Worm (Caenorhabditis elegans): ENCODE results near the gene col-12.

The col-12 gene

DNA sequence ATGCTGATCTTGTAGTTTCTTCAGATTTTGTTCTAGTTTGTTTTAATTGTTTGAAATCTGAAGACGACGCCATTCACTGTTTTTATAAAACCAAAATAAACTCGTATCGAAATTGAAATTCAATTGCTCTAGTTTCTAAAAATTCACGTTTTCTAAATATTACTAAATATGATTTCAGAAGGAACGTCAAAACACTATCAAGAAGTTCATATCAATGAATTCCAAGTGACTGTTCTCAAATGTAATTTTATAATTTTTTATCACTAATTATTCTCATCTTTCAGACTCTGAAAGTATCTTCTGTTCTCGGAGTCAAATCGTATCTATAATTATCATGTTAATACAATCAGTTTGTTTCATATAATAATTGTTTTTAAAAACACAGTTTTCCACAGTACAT, 15.7 kb upstream of the col-12 start, which contains the start of gene snf-10:
snf-10 (minus strand) TSS at position 101 of the 400 bp plus-strand sequence.
- no peak for TF ChIP-seq pha-4 (GFP tag; IDR thresholded peaks at IDR 0.05)
- no peak for TF ChIP-seq pha-4 (tag; optimal IDR thresholded peaks at IDR 0.05)
- no peak for TF ChIP-seq daf-19 (GFP tag; conservative IDR thresholded peaks at IDR 0.05)
- no peak for TF ChIP-seq ZK337.2 (GFP tag; IDR thresholded peaks at IDR 0.05)
- TF ChIP-seq lin-1 (GFP tag; IDR thresholded peaks at IDR 0.05) = no peak
- TF ChIP-seq lsy-2 (tag; optimal IDR thresholded peaks at IDR 0.05) = no peak
- no peak for TF ChIP-seq spr-3 (GFP tag; optimal IDR thresholded peaks at IDR 0.05)
- no peak for TF ChIP-seq tra-1 (GFP tag; IDR thresholded peaks at IDR 0.05)
- no peak for TF ChIP-seq D1046.2 (GFP tag; IDR thresholded peaks at IDR 0.05)
- TF ChIP-seq lin-39 (tag; optimal IDR thresholded peaks at IDR 0.05) = no peak
- no peak for TF ChIP-seq F44E2.7 (GFP tag; IDR thresholded peaks at IDR 0.05)
- no peak for TF ChIP-seq dmd-8 (GFP tag; IDR thresholded peaks at IDR 0.05)
- TF ChIP-seq ztf-11 (tag; optimal IDR thresholded peaks at IDR 0.05) = no peak
- TF ChIP-seq ces-1 (GFP tag; optimal IDR thresholded peaks at IDR 0.05) = no peak
- no peak for TF ChIP-seq aha-1 (tag)
- TF ChIP-seq lim-7 (GFP tag; IDR thresholded peaks at IDR 0.05) = no peak
- no peak for TF ChIP-seq zag-1 (tag; optimal IDR thresholded peaks at IDR 0.05)

DNA sequence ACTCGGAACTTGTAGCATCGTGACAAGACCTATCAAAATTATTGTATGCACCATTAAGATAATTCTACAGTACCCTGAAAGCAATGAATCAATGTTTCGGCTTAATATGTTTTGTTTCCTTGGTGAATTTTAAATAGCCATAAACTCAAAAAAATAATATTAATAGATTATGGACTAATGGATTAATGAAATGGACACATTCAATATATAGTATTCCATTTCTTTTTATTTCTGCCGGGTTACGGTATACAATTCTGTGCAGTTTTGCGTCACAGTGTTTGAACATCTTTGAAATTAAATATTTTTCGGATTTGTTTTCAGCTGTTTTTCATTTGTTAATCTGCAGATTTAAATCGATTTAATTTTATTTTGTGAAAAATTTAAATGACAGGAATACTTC, 11.6 kb upstream of the col-12 start, which contains the start of gene set-22:
set-22 (plus strand) TSS at position 301 of the 400 bp plus-strand sequence.
- TF ChIP-seq lin-1 (GFP tag; IDR thresholded peaks at IDR 0.05) (no peak), D1046.2 (GFP tag; IDR thresholded peaks at IDR 0.05) (no peak), sdz-12 (GFP tag; optimal IDR thresholded peaks at IDR 0.05) (no peak), tra-1 (GFP tag; IDR thresholded peaks at IDR 0.05) (no peak), lin-29 (GFP tag; IDR thresholded peaks at IDR 0.05) (no peak), gei-8 (GFP tag; optimal IDR thresholded peaks at IDR 0.05) (no peak), spr-1 (tag; optimal IDR thresholded peaks at IDR 0.05) (no peak), dmd-6 (GFP tag; IDR thresholded peaks at IDR 0.05) (no peak), dpl-1 (GFP tag; optimal IDR thresholded peaks at IDR 0.05) (no peak), ceh-44 (GFP tag; IDR thresholded peaks at IDR 0.05) (no peak), set-16 (GFP tag; IDR thresholded peaks at IDR 0.05) (no peak), zip-11 (GFP tag; IDR thresholded peaks at IDR 0.05) (no peak), F49E8.2 (tag; optimal IDR thresholded peaks at IDR 0.05; ENCODE audit: borderline replicate concordance) (no peak), ceh-32 (tag; optimal IDR thresholded peaks at IDR 0.05; ENCODE audit: poor library complexity) (no peak), nhr-10 (tag; optimal IDR thresholded peaks at IDR 0.05) (no peak), Y5F2A.4 (GFP tag; optimal IDR thresholded peaks at IDR 0.05) (no peak), ZK546.5 (tag; optimal IDR thresholded peaks at IDR 0.05) (no peak), ZK337.2 (GFP tag; IDR thresholded peaks at IDR 0.05) (no peak)

DNA sequence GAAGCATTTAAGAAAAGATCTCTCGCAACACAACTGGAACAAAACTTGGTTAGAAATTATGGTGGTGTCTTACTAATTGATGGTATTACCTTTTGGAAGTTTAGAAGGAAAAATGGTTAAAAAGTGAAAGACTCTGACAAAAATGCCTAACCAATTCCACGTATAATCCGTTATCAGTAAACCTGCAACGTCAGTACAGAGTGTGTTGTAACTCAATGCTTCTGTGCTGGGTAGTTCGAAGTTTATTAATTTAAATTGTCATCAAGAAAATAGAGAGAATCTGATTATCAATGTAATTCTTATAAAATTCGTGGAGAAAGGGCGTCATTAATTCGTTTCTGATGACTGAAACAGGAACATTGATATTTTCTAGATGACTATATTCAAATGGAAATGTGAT, 10.2 kb upstream of the col-12 start:
- no peak for TF ChIP-seq set-16 (GFP tag; IDR thresholded peaks at IDR 0.05)
- no peak for TF ChIP-seq daf-16 (GFP tag; optimal IDR thresholded peaks at IDR 0.05)
- peak; percentile 14 for TF ChIP-seq daf-16 (tag; optimal IDR thresholded peaks at IDR 0.05)
- no peak for TF ChIP-seq mxl-2 (GFP tag; conservative IDR thresholded peaks at IDR 0.05)
- TF ChIP-seq gei-8 (GFP tag; optimal IDR thresholded peaks at IDR 0.05) = no peak
- TF ChIP-seq unc-62 (GFP tag; optimal IDR thresholded peaks at IDR 0.05 in 1 of 2) = peak in 1 of 2 experiments; percentile 95
- no peak for TF ChIP-seq unc-62 (tag; optimal IDR thresholded peaks at IDR 0.05)
- TF ChIP-seq aly-2 (tag; optimal IDR thresholded peaks at IDR 0.05) = no peak
- no peak for TF ChIP-seq unc-39 (tag; optimal IDR thresholded peaks at IDR 0.05)
- no peak for TF ChIP-seq ceh-82 (tag; optimal IDR thresholded peaks at IDR 0.05)
- TF ChIP-seq duxl-1 (tag; optimal IDR thresholded peaks at IDR 0.05; ENCODE audit: poor library complexity) = no peak
- no peak for TF ChIP-seq hlh-11 (tag; optimal IDR thresholded peaks at IDR 0.05)
- no peak for TF ChIP-seq sdz-12 (GFP tag; optimal IDR thresholded peaks at IDR 0.05)
- TF ChIP-seq lin-39 (tag; optimal IDR thresholded peaks at IDR 0.05) = no peak
- TF ChIP-seq pqm-1 (tag; optimal IDR thresholded peaks at IDR 0.05) = peak; percentile 44
- no peak for TF ChIP-seq ceh-20 (GFP tag; IDR thresholded peaks at IDR 0.05)
- TF ChIP-seq dmd-6 (GFP tag; IDR thresholded peaks at IDR 0.05) = peak; percentile 54
- TF ChIP-seq ZK337.2 (GFP tag; IDR thresholded peaks at IDR 0.05) = no peak
- no peak for TF ChIP-seq ceh-28 (tag; optimal IDR thresholded peaks at IDR 0.05)
- peak; percentile 36 for TF ChIP-seq nhr-28 (tag; optimal IDR thresholded peaks at IDR 0.05)
